Worm (Caenorhabditis elegans): ENCODE results near the gene lrr-1.

lrr-1 gene

ce11 chrII:5057315-5057714 is 21.1 kb upstream of the lrr-1 start (continued):
- no peak for TF ChIP-seq nhr-12 (tag; optimal IDR thresholded peaks at IDR 0.05)
- TF ChIP-seq Y55F3AM.14 (GFP tag; optimal IDR thresholded peaks at IDR 0.05) = no peak
- TF ChIP-seq mbf-1 (tag; optimal IDR thresholded peaks at IDR 0.05) = no peak
- TF ChIP-seq zag-1 (tag; optimal IDR thresholded peaks at IDR 0.05) = no peak
- peak; percentile 26 for TF ChIP-seq nhr-25 (tag; optimal IDR thresholded peaks at IDR 0.05)
- peak; percentile 98 for TF ChIP-seq snpc-4 (tag; optimal IDR thresholded peaks at IDR 0.05)
- peak in 1 of 2 experiments; percentile 8 for TF ChIP-seq mdl-1 (tag; optimal IDR thresholded peaks at IDR 0.05)
- peak; percentile 71 for TF ChIP-seq F13H6.1 (tag; optimal IDR thresholded peaks at IDR 0.05)
- peak; percentile 66 for TF ChIP-seq sma-9 (GFP tag; optimal IDR thresholded peaks at IDR 0.05)
- TF ChIP-seq sma-9 (tag; optimal IDR thresholded peaks at IDR 0.05) = no peak
- TF ChIP-seq lin-39 (tag; optimal IDR thresholded peaks at IDR 0.05) = no peak
- TF ChIP-seq aly-2 (tag; optimal IDR thresholded peaks at IDR 0.05) = no peak
- TF ChIP-seq alr-1 (tag; optimal IDR thresholded peaks at IDR 0.05) = no peak
- peak; percentile 62 for TF ChIP-seq gmeb-1 (tag; optimal IDR thresholded peaks at IDR 0.05)
- no peak for TF ChIP-seq ztf-11 (tag; optimal IDR thresholded peaks at IDR 0.05)
- no peak for TF ChIP-seq elt-3 (tag; optimal IDR thresholded peaks at IDR 0.05)
- TF ChIP-seq ztf-1 (GFP tag; conservative IDR thresholded peaks at IDR 0.05) = no peak

- no peak for TF ChIP-seq ceh-16 (tag; optimal IDR thresholded peaks at IDR 0.05)
- no peak for TF ChIP-seq ceh-82 (tag; optimal IDR thresholded peaks at IDR 0.05)
- TF ChIP-seq R02D3.7 (tag; optimal IDR thresholded peaks at IDR 0.05) = no peak
- no peak for TF ChIP-seq gmeb-1 (tag; optimal IDR thresholded peaks at IDR 0.05)
- no peak for TF ChIP-seq unc-39 (tag; optimal IDR thresholded peaks at IDR 0.05)
These were observed 20.0 kb upstream of the lrr-1 start for ce11 chrII:5056254-5056653.

ce11 chrII:5055129-5055666 is 19.0 kb upstream of the lrr-1 start, which contains the start of the genes ify-1 and rpl-22:
TSS of gene ify-1 (minus strand) at chrII:5055179.
TSS of gene rpl-22 (plus strand) at chrII:5055616.
- TF ChIP-seq snpc-4 (tag; optimal IDR thresholded peaks at IDR 0.05) = peak; percentile 94
- no peak for TF ChIP-seq peb-1 (tag; optimal IDR thresholded peaks at IDR 0.05)
- no peak for TF ChIP-seq alr-1 (tag; optimal IDR thresholded peaks at IDR 0.05)
- no peak for TF ChIP-seq unc-39 (tag; optimal IDR thresholded peaks at IDR 0.05)
- TF ChIP-seq ceh-16 (tag; optimal IDR thresholded peaks at IDR 0.05) = peak; percentile 71
- TF ChIP-seq nhr-11 (tag; optimal IDR thresholded peaks at IDR 0.05) = peak; percentile 37
- peak; percentile 96 for TF ChIP-seq C34F6.9 (tag; optimal IDR thresholded peaks at IDR 0.05)
- peak in 1 of 2 experiments; percentile 51 for TF ChIP-seq mdl-1 (tag; optimal IDR thresholded peaks at IDR 0.05)
- peak; percentile 76 for TF ChIP-seq nhr-77 (tag; optimal IDR thresholded peaks at IDR 0.05)
- TF ChIP-seq ZK546.5 (tag; optimal IDR thresholded peaks at IDR 0.05) = peak; percentile 83
- TF ChIP-seq sem-4 (tag; optimal IDR thresholded peaks at IDR 0.05) = peak; percentile 93
- peak; percentile 28 for TF ChIP-seq Y55F3AM.14 (GFP tag; optimal IDR thresholded peaks at IDR 0.05)
- TF ChIP-seq nhr-23 (tag; optimal IDR thresholded peaks at IDR 0.05) = no peak
- peak; percentile 98 for TF ChIP-seq nhr-129 (tag; optimal IDR thresholded peaks at IDR 0.05)
- no peak for TF ChIP-seq skn-1 (tag; optimal IDR thresholded peaks at IDR 0.05)
- no peak for TF ChIP-seq elt-1 (tag; optimal IDR thresholded peaks at IDR 0.05)
- TF ChIP-seq nhr-25 (tag; optimal IDR thresholded peaks at IDR 0.05) = peak; percentile 95
- TF ChIP-seq lin-39 (tag; optimal IDR thresholded peaks at IDR 0.05) = no peak
- peak; percentile 94 for TF ChIP-seq sma-3 (GFP tag; optimal IDR thresholded peaks at IDR 0.05)
- TF ChIP-seq crh-2 (tag; optimal IDR thresholded peaks at IDR 0.05) = peak; percentile 98
- TF ChIP-seq ztf-1 (GFP tag; conservative IDR thresholded peaks at IDR 0.05) = no peak
- TF ChIP-seq gmeb-1 (tag; optimal IDR thresholded peaks at IDR 0.05) = peak; percentile 95
- peak; percentile 96 for TF ChIP-seq lin-11 (tag; optimal IDR thresholded peaks at IDR 0.05)
- peak; percentile 99 for TF ChIP-seq unc-55 (GFP tag; optimal IDR thresholded peaks at IDR 0.05)
- peak; percentile 71 for TF ChIP-seq ama-1 (optimal IDR thresholded peaks at IDR 0.05)
- peak; percentile 34 for TF ChIP-seq nhr-10 (tag; optimal IDR thresholded peaks at IDR 0.05)
- TF ChIP-seq unc-62 (GFP tag; optimal IDR thresholded peaks at IDR 0.05) = peak; percentile 47
- peak; percentile 73 for TF ChIP-seq ceh-82 (tag; optimal IDR thresholded peaks at IDR 0.05)
- peak; percentile 90 for TF ChIP-seq mab-5 (tag; optimal IDR thresholded peaks at IDR 0.05)
- no peak for TF ChIP-seq ztf-11 (tag; optimal IDR thresholded peaks at IDR 0.05)
- peak; percentile 95 for TF ChIP-seq lin-13 (GFP tag; optimal IDR thresholded peaks at IDR 0.05)
- TF ChIP-seq elt-3 (tag; optimal IDR thresholded peaks at IDR 0.05) = no peak
- TF ChIP-seq zag-1 (tag; optimal IDR thresholded peaks at IDR 0.05) = peak; percentile 78
- no peak for TF ChIP-seq aly-2 (tag; optimal IDR thresholded peaks at IDR 0.05)
- TF ChIP-seq ztf-4 (tag; optimal IDR thresholded peaks at IDR 0.05) = peak; percentile 90
- no peak for TF ChIP-seq nhr-237 (tag; optimal IDR thresholded peaks at IDR 0.05)
- TF ChIP-seq R02D3.7 (tag; optimal IDR thresholded peaks at IDR 0.05) = peak; percentile 43
- no peak for TF ChIP-seq mbf-1 (tag; optimal IDR thresholded peaks at IDR 0.05)
- TF ChIP-seq blmp-1 (tag; optimal IDR thresholded peaks at IDR 0.05; ENCODE audit: insufficient read depth) = peak; percentile 86
- TF ChIP-seq sma-9 (GFP tag; optimal IDR thresholded peaks at IDR 0.05) = peak; percentile 94
- no peak for TF ChIP-seq sma-9 (tag; optimal IDR thresholded peaks at IDR 0.05)
- TF ChIP-seq egl-27 (tag; optimal IDR thresholded peaks at IDR 0.05) = peak; percentile 39
- peak; percentile 94 for TF ChIP-seq nhr-21 (tag; optimal IDR thresholded peaks at IDR 0.05)
- peak; percentile 92 for TF ChIP-seq F13H6.1 (tag; optimal IDR thresholded peaks at IDR 0.05)
- TF ChIP-seq dmd-4 (tag; optimal IDR thresholded peaks at IDR 0.05) = no peak
- TF ChIP-seq fos-1 (tag; optimal IDR thresholded peaks at IDR 0.05) = peak; percentile 83
- TF ChIP-seq nhr-12 (tag; optimal IDR thresholded peaks at IDR 0.05) = no peak

Data from whole organism, L2 larva.